Fruit fly (Drosophila melanogaster): ENCODE results near the gene Mpp6.

The Mpp6 gene

DNA sequence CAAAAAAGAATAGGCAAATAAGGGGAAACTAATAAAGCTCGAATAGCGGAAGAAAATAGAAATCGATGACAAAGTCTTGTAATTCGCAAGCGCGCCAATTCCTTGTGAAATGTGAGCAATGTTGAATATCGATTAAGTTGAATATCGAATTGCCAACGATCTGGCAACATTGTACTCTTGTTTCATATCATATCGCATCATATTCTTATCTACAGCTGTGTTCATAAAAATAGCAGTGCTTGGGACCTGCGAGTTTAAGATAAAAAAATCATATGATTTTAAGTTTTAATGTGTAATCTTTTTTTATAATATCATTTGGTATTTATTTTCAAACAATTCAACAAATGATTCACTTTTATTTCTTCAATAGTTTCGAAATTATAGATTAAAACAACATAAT lies 7.0 kb upstream of the Mpp6 start (continued):
- peak; percentile 6 for TF ChIP-seq CG4820 (GFP tag; optimal IDR thresholded peaks at IDR 0.05)
- peak; percentile 55; the same call in 1 of the 3 replicates for TF ChIP-seq Dbx (GFP tag; IDR thresholded peaks at IDR 0.05)
- TF ChIP-seq phol (tag; optimal IDR thresholded peaks at IDR 0.05) = peak; percentile 55
- TF ChIP-seq usp (GFP tag; optimal IDR thresholded peaks at IDR 0.05) = no peak
- no peak for TF ChIP-seq wor (GFP tag; IDR thresholded peaks at IDR 0.05)
- TF ChIP-seq cas (GFP tag; IDR thresholded peaks at IDR 0.05) = no peak
- peak; percentile 64 for TF ChIP-seq CG2678 (tag; optimal IDR thresholded peaks at IDR 0.05)
- TF ChIP-seq CG4617 (GFP tag; optimal IDR thresholded peaks at IDR 0.05; ENCODE audit: borderline replicate concordance) = no peak
- TF ChIP-seq Trl (optimal IDR thresholded peaks at IDR 0.05) = no peak
- TF ChIP-seq Trl (GFP tag; optimal IDR thresholded peaks at IDR 0.05) = peak; percentile 2
- TF ChIP-seq CG17802 (tag; optimal IDR thresholded peaks at IDR 0.05) = no peak
- TF ChIP-seq CG13123 (GFP tag; optimal IDR thresholded peaks at IDR 0.05) = peak; percentile 9
- no peak for TF ChIP-seq CG5953 (GFP tag; IDR thresholded peaks at IDR 0.05)
- no peak for TF ChIP-seq org-1 (GFP tag; optimal IDR thresholded peaks at IDR 0.05)
- no peak for TF ChIP-seq ERR (GFP tag; optimal IDR thresholded peaks at IDR 0.05)
- peak; percentile 73 for TF ChIP-seq hbn (GFP tag; IDR thresholded peaks at IDR 0.05; ENCODE audit: partially characterized antibody)
- peak in 1 of 2 experiments; percentile 10 for TF ChIP-seq crp (GFP tag; optimal IDR thresholded peaks at IDR 0.05)
- no peak for TF ChIP-seq Lim3 (GFP tag; IDR thresholded peaks at IDR 0.05)
- no peak for TF ChIP-seq jing (GFP tag; optimal IDR thresholded peaks at IDR 0.05)
- no peak for TF ChIP-seq CG8944 (GFP tag; optimal IDR thresholded peaks at IDR 0.05)
- TF ChIP-seq Ravus (GFP tag; IDR thresholded peaks at IDR 0.05) = no peak
- peak; percentile 43; the same call in 1 of the 2 replicates for TF ChIP-seq NFAT (GFP tag; IDR thresholded peaks at IDR 0.05)
- peak; percentile 74 for TF ChIP-seq Rfx (GFP tag; IDR thresholded peaks at IDR 0.05)
- TF ChIP-seq CG7745 (tag; optimal IDR thresholded peaks at IDR 0.05) = no peak
- TF ChIP-seq jumu (GFP tag; optimal IDR thresholded peaks at IDR 0.05) = no peak
- TF ChIP-seq ems (GFP tag; optimal IDR thresholded peaks at IDR 0.05) = no peak

DNA sequence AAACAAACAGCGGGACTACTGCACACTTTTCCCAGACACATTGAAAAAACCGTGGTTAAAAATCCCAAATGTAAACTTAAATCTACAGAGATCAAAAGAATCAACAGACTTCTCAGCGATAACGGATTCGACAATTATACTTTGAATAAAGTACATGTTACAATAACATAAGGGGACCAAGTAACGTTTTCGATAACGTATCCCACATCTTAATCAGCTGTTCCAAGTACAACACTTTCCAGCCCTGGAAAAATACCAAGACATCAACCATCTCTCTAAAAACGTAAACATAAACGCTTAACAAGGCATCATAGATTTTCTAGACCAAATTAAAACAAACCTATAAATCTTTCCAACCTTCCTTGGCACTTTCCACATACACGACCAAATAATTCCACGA lies 2.2 kb upstream of the Mpp6 start:
- TF ChIP-seq CG1603 (tag; optimal IDR thresholded peaks at IDR 0.05) (peak; percentile 43), CG2116 (GFP tag; optimal IDR thresholded peaks at IDR 0.05) (peak; percentile 58), nmo (GFP tag; optimal IDR thresholded peaks at IDR 0.05) (peak; percentile 23), Neu2 (GFP tag; optimal IDR thresholded peaks at IDR 0.05; ENCODE audit: borderline replicate concordance) (no peak), CG3995 (GFP tag; optimal IDR thresholded peaks at IDR 0.05) (peak; percentile 94), luna (GFP tag; optimal IDR thresholded peaks at IDR 0.05) (no peak), pnt (GFP tag; optimal IDR thresholded peaks at IDR 0.05) (no peak), Bgb (GFP tag; IDR thresholded peaks at IDR 0.05; ENCODE audit: partially characterized antibody) (peak; percentile 37; the same call in 1 of the 2 replicates), hbn (GFP tag; IDR thresholded peaks at IDR 0.05; ENCODE audit: partially characterized antibody) (peak; percentile 18; the same call in 1 of the 2 replicates), TFAM (GFP tag; optimal IDR thresholded peaks at IDR 0.05) (no peak), Dref (GFP tag; IDR thresholded peaks at IDR 0.05) (peak; percentile 52), CG4820 (GFP tag; optimal IDR thresholded peaks at IDR 0.05) (no peak), CG13287 (GFP tag; IDR thresholded peaks at IDR 0.05; ENCODE audit: partially characterized antibody) (peak; percentile 62), CG10979 (tag; optimal IDR thresholded peaks at IDR 0.05) (peak; percentile 27), sim (GFP tag; IDR thresholded peaks at IDR 0.05) (no peak), pros (GFP tag; optimal IDR thresholded peaks at IDR 0.05) (peak; percentile 61), ems (GFP tag; optimal IDR thresholded peaks at IDR 0.05) (no peak), tll (GFP tag; optimal IDR thresholded peaks at IDR 0.05) (no peak), pfk (GFP tag; optimal IDR thresholded peaks at IDR 0.05) (peak; percentile 0), BtbVII (GFP tag; optimal IDR thresholded peaks at IDR 0.05) (no peak), CG9437 (GFP tag; optimal IDR thresholded peaks at IDR 0.05) (peak; percentile 99), Myb (GFP tag; optimal IDR thresholded peaks at IDR 0.05) (peak; percentile 78), CG30020 (tag; optimal IDR thresholded peaks at IDR 0.05) (peak; percentile 26), row (GFP tag; IDR thresholded peaks at IDR 0.05) (0 out of 3 replicates have a peak, but pooled peaks have one; percentile 34), trem (tag; optimal IDR thresholded peaks at IDR 0.05) (peak; percentile 41), CG10267 (tag; optimal IDR thresholded peaks at IDR 0.05) (peak; percentile 23), al (GFP tag; IDR thresholded peaks at IDR 0.05) (no peak), Atf6 (GFP tag; IDR thresholded peaks at IDR 0.05) (no peak), CG4617 (GFP tag; optimal IDR thresholded peaks at IDR 0.05; ENCODE audit: borderline replicate concordance) (peak; percentile 6)
